Fruit fly (Drosophila melanogaster) ovary, adult (tissue): ENCODE measurements around the gene armi.
A peak's percentile ranks its signal among the peaks of the same experiment; 100 is the strongest.

Experiments
- CG17801 ChIP-seq: fragments of 200-800 bp; optimal IDR thresholded peaks from 2 replicates; lab custom pipeline; 2019; ENCODE audit warnings: missing biosample characterization, mild to moderate bottlenecking, missing genetic modification characterization, moderate library complexity; ENCODE audit not compliant: partially characterized antibody

The armi gene

DNA sequence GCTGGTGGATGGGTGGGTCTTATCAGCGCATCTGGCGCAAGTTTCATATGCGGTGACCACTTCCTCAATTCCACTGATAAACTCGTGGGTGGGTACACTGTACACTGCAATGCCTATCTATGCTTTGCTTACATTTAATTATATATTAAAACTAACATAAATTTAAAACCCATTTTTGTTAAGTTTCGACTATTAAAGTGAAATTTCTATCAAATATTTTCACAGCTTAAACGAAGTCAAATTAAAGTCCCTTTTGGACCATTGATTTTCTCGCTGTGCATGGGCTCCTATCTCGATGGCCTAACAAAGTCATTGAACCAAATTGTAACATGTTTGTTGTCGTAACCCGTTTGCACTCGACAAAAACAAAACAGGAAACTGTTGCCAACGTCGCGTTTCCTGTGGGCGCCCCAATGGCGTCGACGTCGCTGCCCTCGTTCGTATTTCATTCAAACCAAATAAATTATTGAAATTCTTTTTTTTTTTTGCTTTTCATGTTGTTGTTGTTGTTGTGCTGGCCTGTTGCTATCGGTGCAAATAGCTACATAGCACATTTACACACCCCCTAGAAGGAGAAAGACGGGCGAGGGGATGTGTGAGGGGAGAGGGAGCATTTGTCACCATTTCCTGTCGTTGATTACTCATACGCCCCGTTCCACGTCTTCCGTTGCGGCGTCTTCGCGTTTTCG lies 28.3 kb upstream of the armi start:
- TF ChIP-seq CG17801 (GFP tag; lab: Kevin White, UChicago), result no peak

DNA sequence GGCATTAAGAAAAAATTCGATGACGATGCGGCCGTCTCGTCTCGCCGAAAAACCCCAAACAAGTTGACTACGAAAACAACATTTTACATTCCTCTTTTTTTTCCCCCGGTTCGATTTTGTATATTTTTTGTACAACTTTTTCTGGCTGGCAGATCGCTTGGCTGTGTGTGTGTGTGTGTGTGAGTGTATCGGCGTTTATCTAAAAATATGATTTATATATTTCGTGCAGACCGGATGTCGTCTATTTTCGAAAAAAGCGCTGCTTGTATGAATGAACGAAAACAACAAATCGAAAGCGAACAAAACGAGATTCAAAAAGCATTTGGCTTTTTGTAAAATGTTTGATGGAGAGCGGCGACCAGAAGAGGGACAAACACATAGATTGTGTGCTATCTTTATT lies 27.2 kb upstream of the armi start:
- TF ChIP-seq CG17801 (GFP tag; lab: Kevin White, UChicago), result no peak

DNA sequence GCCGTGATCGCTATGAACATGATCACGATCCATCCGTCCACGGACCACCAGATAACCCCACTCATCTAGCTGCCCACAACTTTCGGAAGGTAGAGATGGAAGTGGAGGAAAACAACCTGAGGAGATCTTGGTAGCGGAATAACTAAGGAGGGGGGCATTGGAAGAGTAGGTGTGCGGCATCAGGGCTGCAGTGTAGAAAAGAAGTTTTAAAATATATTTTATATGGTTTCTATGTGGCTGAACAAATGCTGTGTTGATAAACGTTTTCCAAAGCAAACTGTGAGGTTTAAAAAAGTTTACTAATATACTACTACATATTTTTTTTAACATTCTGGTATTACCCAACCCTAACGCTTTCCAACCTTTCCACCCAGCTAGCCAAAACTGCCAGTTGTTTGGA lies 26.2 kb upstream of the armi start:
- no peak for TF ChIP-seq CG17801 (GFP tag; lab: Kevin White, UChicago)

DNA sequence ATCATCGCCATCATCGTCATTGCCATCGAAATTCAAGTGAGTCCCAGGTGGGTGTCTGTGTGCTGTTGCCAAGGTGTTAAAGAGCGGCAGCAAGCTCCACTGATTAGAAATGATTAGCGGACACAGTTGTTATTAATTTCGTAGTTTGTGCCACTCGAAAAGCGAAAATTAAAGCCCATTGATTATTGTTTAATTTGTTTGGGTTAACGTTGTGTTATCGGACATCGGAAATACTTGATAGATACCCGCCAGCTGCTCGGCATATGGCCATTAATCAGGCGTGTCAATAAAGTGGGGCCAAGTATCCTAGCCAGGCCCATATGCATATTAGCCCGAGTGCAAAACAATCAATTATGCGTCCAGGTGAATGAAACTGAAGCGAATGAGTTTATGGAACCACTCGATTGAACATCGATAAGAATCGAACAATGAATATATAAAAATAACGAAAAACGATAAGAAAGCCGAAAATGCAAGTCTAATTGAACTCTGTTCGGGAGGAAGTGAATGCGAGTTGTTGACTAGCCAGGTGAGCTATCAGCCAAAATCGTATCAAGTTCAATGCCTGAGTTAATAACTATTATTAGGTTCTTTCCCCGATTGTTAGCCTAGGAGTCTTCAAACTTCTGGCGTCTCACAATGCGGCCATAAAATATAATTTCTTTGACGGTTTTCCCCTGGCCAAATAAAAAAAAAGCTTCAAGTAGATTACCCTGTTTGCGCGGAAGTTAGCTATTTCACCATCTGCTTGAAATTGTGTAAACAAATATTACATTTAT lies 25.4 kb upstream of the armi start:
- TF ChIP-seq CG17801 (GFP tag; lab: Kevin White, UChicago), result no peak

DNA sequence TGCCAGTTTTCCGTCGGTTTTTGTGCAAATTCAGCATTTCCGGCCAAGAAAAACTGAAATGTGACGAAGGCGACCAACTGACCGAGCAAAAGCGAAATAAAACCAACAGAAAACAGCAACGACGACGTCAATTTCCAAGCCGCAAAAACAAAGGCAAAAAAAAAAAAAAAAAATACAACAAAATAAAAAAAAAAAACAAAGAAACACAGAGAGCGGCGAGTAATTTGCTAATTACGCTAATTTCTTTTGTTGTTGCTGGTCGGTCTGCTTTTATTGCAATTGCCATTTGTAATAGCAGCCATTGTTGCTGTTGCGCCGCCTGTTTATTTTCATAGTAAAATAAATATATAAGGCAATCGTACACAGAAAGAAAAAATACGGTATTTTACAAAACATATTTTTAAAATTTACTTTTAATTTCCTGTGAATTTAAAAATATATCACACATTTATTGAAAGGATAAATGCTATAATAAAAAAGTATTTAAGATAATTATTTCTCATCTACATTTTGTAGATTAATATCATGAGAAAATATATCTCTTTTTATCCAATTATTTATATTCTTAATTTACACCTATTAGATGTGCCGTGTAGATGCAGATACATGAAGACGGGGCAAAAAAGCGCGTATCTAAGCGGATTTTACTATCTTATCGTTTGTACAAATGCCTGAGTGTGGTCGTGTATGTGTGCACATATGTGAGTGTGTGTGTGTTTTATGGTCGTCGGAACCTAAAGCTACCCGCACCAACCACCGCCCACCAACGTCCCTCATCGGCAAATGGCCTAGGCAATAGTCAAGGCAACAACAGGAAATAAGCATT lies 24.1 kb upstream of the armi start:
- peak; percentile 79 for TF ChIP-seq CG17801 (GFP tag; lab: Kevin White, UChicago)

DNA sequence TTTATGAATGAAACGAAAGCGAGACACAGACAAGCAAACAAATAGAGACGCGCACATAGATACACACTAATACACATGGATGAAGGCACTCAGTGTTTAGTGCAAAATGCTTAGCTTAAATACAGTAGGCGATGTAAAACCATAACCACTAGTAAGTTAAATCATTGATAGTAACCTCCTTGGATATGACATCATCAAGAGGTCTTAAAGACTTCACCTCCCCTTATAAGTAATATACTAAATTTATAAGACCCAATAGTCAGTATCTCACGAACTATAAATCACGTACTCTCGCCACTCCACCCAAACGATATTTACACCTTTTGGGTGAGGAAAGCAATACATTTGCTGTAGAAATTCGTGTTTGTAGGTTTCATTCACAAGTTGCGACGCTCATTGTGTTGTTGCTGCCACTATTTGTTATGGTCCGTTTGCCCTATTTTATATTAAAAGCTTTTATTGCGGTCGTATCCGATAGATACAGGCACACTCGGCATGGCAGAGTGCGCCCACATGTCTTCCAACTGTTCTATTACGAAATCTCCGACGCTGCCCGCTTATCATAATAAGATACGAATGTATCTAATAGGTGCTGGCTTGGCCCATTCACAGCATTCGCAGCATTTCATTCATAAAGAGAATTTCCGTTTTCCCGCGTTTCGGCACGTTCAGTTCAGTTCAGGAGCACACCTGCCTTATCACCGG lies 23.3 kb upstream of the armi start:
- no peak for TF ChIP-seq CG17801 (GFP tag; lab: Kevin White, UChicago)

DNA sequence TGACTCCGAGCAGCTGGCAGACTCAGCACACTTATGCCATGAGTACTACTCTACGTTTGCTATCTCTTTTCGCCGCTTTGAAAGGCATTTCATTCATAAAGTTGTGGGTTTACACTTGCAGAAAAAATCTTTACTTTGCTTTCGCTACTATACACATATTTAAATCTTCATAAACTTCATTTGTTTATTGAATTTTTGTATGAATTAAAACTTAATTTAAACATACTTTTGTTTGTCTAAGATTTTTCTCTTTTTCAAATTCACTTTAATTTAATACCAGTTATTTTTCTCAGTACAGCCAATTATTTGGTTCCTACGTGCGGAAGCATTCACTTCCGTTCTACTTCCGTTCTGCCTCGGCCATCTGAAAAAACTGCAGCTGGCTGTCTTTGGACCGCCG lies 22.6 kb upstream of the armi start:
- TF ChIP-seq CG17801 (GFP tag; lab: Kevin White, UChicago), result no peak

DNA sequence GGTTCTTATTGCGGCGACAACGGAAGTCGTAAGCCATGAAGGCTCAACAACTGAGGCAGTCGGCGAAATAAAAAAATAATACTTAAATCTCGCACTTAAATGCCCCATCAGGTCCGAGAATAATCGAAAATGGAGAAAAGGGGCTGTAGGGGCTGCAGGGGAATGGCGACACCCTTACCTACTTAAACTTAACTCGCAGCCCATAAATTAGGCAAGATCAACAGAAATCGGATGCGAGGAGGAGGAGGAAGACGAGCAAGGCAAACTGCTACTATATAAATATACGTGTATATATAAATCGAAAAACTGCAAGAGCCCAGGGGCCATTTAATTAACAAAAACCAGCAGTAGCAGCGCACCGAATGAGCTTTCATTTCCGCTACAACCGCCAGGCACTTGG lies 21.5 kb upstream of the armi start:
- TF ChIP-seq CG17801 (GFP tag; lab: Kevin White, UChicago), result no peak

DNA sequence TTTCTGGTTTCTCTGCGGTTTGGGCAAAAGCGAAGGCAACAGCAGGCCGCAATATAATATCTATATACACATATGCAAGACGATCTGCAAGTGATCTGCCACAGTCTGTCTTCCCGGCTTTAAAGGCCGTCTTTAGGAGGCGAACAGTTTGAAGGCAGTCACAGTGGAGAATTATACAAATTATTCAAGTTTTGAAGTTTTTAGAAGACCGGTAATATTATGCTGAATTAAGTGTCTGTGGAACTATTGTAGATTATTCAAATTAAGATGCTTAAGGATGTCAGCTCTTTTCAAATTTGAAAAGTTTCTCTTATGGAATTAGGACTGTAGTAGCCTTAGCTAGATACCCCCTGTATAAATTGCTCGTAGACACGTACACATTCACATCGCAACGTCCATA lies 21.0 kb upstream of the armi start:
- no peak for TF ChIP-seq CG17801 (GFP tag; lab: Kevin White, UChicago)

DNA sequence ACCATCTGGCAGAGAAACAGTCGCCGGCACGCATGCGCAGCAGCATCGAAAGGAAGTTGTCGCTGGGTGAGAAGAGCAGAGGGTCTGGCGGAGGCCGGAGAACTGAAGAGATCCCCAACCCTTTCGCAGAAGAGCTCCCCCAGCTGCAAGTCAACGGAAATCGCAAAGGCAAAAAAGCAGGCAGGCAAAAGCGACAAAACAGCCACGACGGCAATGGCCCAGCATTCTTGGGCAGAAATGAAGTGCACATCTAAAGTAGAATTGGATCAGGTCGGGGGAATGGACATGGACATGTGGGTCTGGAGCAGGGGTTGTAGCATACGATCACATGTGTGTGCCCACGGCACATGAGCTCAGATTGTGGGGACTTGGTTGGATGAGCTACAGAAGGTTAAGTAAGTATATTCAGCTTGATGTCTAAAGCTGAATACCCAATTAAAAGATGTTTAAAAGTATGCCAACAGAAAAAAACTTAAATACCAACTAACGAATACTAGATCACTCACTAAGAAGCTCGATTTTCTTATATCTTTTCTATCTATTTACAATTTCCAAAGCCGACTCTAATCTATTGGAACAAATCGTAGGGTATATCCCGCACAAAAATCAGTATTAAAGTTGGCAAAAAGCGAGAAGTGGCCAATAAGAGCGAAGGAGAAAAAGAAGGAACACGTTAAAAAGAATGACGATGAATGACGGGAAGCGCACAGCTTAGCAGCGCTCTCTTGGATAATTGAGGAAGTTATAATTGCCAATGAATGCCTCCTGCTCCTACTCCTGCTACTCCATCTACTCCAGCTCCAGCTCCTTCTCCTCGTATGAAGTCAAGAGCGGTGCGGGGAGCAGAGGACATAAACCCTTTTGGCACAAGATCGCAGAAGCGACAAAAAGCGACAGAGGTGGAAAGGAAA lies 19.1 kb upstream of the armi start:
- TF ChIP-seq CG17801 (GFP tag; lab: Kevin White, UChicago), result no peak

DNA sequence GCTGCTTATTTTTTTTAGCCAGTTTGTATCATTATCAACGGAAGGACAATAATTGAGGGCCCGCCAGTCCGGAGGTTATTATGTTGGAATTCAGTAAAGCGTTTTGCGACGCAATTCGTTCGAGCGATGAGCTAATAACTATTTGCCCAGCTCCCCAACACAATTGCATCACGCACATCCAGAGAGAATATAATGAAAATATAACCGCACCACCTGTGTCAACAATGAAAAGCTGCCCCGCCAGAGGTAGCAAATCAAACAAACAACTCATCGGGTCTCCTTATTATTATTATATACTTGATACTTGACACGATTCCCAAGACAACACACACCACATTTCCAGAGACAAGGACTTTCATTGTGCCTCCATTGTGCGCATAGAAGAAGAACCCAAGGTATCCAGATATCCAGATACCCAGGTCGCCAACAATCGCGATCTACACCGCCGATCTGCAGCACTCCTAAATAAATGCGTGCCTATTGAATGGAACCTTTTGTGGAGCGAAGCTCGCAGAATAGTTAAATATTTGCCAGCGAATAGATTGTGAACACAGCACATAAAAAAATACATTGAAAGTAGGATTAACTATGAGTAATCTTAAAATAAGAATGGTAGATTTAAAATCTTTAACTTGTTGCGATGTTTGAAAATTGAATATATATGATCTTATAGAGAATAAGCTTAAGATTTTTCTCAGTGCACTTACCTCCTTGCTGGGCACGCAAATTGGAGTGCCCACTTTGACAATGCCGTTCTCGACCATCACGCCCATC lies 18.2 kb upstream of the armi start:
- no peak for TF ChIP-seq CG17801 (GFP tag; lab: Kevin White, UChicago)

DNA sequence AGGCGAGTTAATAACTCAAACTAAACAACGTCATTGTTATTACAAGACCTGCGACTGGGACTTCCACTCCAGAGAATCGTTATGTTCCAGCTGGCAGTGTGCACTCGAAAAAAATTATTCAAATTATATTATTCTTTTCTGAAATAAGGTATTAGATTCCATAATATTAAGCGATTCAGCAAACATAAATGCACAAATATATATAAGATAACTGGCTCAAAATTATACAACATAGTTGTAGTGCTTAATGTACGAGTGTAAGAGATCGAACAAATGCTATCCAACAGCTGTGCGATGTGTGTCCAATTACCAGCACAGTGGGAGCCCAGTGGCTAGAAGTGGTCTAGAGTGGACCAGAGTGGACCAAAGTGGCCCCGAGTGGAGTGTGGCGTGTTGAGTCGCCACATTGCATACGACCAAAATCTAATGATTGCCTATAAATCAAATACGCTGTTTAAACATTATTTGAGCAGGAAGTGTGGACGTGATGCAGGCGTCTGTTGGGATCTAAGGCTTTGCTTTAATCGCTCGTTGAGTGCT lies 16.8 kb upstream of the armi start:
- TF ChIP-seq CG17801 (GFP tag; lab: Kevin White, UChicago), result no peak
